Worm (Caenorhabditis elegans): Measurements from ENCODE around the gene Y55F3BR.10.

Y55F3BR.10 gene

ce11 chrIV:845198-845597 is 13.0 kb downstream of the Y55F3BR.10 start, which contains the start of gene lgc-33:
Gene lgc-33, plus strand, starts transcription at chrIV:845498.
- TF ChIP-seq nhr-179 (tag; optimal IDR thresholded peaks at IDR 0.05) (no peak), C17E4.6 (GFP tag; IDR thresholded peaks at IDR 0.05) (no peak), ztf-18 (tag; optimal IDR thresholded peaks at IDR 0.05) (no peak), attf-3 (GFP tag; conservative IDR thresholded peaks at IDR 0.05) (no peak), madf-6 (GFP tag; IDR thresholded peaks at IDR 0.05) (no peak), ceh-100 (GFP tag; IDR thresholded peaks at IDR 0.05) (no peak), rcor-1 (GFP tag; IDR thresholded peaks at IDR 0.05) (no peak), snpc-4 (GFP tag; optimal IDR thresholded peaks at IDR 0.05) (no peak), snpc-4 (tag; optimal IDR thresholded peaks at IDR 0.05) (no peak)

- no peak for TF ChIP-seq mes-4 (tag; optimal IDR thresholded peaks at IDR 0.05)
- no peak for TF ChIP-seq tbx-9 (tag; optimal IDR thresholded peaks at IDR 0.05; ENCODE audit: borderline replicate concordance)
- TF ChIP-seq zfh-2 (GFP tag; conservative IDR thresholded peaks at IDR 0.05), result no peak
- no peak for TF ChIP-seq egrh-3 (GFP tag; IDR thresholded peaks at IDR 0.05)
- no peak for TF ChIP-seq T26A5.8 (tag; optimal IDR thresholded peaks at IDR 0.05)
- no peak for TF ChIP-seq aptf-2 (GFP tag; conservative IDR thresholded peaks at IDR 0.05)
- no peak for TF ChIP-seq lir-1 (GFP tag; conservative IDR thresholded peaks at IDR 0.05)
- no peak for TF ChIP-seq lin-26 (GFP tag; IDR thresholded peaks at IDR 0.05)
- no peak for TF ChIP-seq bed-1 (GFP tag; IDR thresholded peaks at IDR 0.05)
- TF ChIP-seq snpc-4 (GFP tag; optimal IDR thresholded peaks at IDR 0.05), result no peak
- TF ChIP-seq snpc-4 (tag; optimal IDR thresholded peaks at IDR 0.05), result no peak
- TF ChIP-seq pha-4 (tag; optimal IDR thresholded peaks at IDR 0.05), result no peak
- TF ChIP-seq mxl-1 (tag; optimal IDR thresholded peaks at IDR 0.05), result no peak
- no peak for TF ChIP-seq ztf-18 (tag; optimal IDR thresholded peaks at IDR 0.05)
- no peak for TF ChIP-seq madf-6 (GFP tag; IDR thresholded peaks at IDR 0.05)
- no peak for TF ChIP-seq K12H6.12 (tag; optimal IDR thresholded peaks at IDR 0.05)
- TF ChIP-seq tbp1 (GFP tag; optimal IDR thresholded peaks at IDR 0.05), result no peak
These were observed 16.0 kb downstream of the Y55F3BR.10 start for ce11 chrIV:848207-848606.

- TF ChIP-seq snpc-4 (GFP tag; optimal IDR thresholded peaks at IDR 0.05) (no peak), snpc-4 (tag; optimal IDR thresholded peaks at IDR 0.05) (peak in 2 of 4 experiments; percentile 31 to 39), ets-4 (GFP tag; optimal IDR thresholded peaks at IDR 0.05) (no peak), F33H1.4 (GFP tag; IDR thresholded peaks at IDR 0.05) (peak; percentile 33; the same call in 1 of the 2 replicates), madf-6 (GFP tag; IDR thresholded peaks at IDR 0.05) (peak; percentile 17; the same call in 1 of the 2 replicates), dox-1 (GFP tag; IDR thresholded peaks at IDR 0.05) (peak; percentile 32; the same call in 1 of the 2 replicates), ekl-4 (GFP tag; IDR thresholded peaks at IDR 0.05) (no peak), F23B12.7 (tag; optimal IDR thresholded peaks at IDR 0.05; ENCODE audit: insufficient read depth) (peak; percentile 17), nfya-1 (tag; optimal IDR thresholded peaks at IDR 0.05; ENCODE audit: borderline replicate concordance, insufficient read depth) (no peak), lin-35 (GFP tag; optimal IDR thresholded peaks at IDR 0.05) (peak in 1 of 3 experiments; percentile 65), lin-54 (GFP tag; optimal IDR thresholded peaks at IDR 0.05) (peak; percentile 73), efl-1 (GFP tag; optimal IDR thresholded peaks at IDR 0.05) (peak; percentile 33), T26A5.8 (tag; optimal IDR thresholded peaks at IDR 0.05) (no peak), attf-3 (GFP tag; conservative IDR thresholded peaks at IDR 0.05) (peak; percentile 98), sptf-2 (GFP tag; optimal IDR thresholded peaks at IDR 0.05) (no peak), tbx-9 (tag; optimal IDR thresholded peaks at IDR 0.05; ENCODE audit: borderline replicate concordance) (no peak), D2030.7 (GFP tag; IDR thresholded peaks at IDR 0.05) (peak; percentile 35; the same call in 1 of the 2 replicates), cebp-1 (GFP tag; IDR thresholded peaks at IDR 0.05) (peak; percentile 75), cebp-1 (tag; optimal IDR thresholded peaks at IDR 0.05) (peak; percentile 96), B0035.1 (tag; optimal IDR thresholded peaks at IDR 0.05) (no peak), hmg-1.2 (GFP tag; IDR thresholded peaks at IDR 0.05) (peak; percentile 100), dpl-1 (GFP tag; optimal IDR thresholded peaks at IDR 0.05) (peak; percentile 41), attf-5 (GFP tag; optimal IDR thresholded peaks at IDR 0.05) (peak; percentile 34), mcd-1 (GFP tag; IDR thresholded peaks at IDR 0.05) (peak; percentile 66)
These were observed 22.4 kb downstream of the Y55F3BR.10 start, which contains the start of the genes lem-4 and Y55F3BR.11 for ce11 chrIV:854357-855269. Gene lem-4, minus strand, starts transcription at chrIV:854780. Gene Y55F3BR.11, plus strand, starts transcription at chrIV:855219.
